Worm (Caenorhabditis elegans) whole organism, L4 larva: ENCODE measurements around the gene H20E11.1.

Experiments used
- F10B5.3 ChIP-seq: sonication (generic microtip); optimal IDR thresholded peaks from 2 replicates; lab custom pipeline; 2016; ENCODE audit warnings: mild to moderate bottlenecking, missing genetic modification characterization, missing compliant biosample characterization
- F37D6.2 ChIP-seq: sonication (generic microtip); optimal IDR thresholded peaks from 2 replicates; lab custom pipeline; 2016; ENCODE audit warnings: mild to moderate bottlenecking, missing genetic modification characterization, missing compliant biosample characterization
- F44E2.7 ChIP-seq: fragments of 200-800 bp; sonication (Bioruptor generic); IDR thresholded peaks from 2 replicates; pipeline ENCODE4 v2.1.2; 2022; ENCODE audit warnings: missing genetic modification characterization, missing compliant biosample characterization
- R02D3.7 ChIP-seq: fragments of 150-350 bp; sonication (generic microtip); optimal IDR thresholded peaks from 3 replicates; lab custom pipeline; 2014; ENCODE audit warnings: missing biosample characterization, missing genetic modification characterization
- Y48G9A.11 ChIP-seq: fragments of 200-800 bp; sonication (Bioruptor generic); IDR thresholded peaks from 2 replicates; pipeline ENCODE4 v1.3.6; 2022; ENCODE audit warnings: missing genetic modification reagents, missing genetic modification characterization, missing compliant biosample characterization
- aha-1 ChIP-seq: fragments of 150-350 bp; peaks from one replicate; lab custom pipeline; 2014; ENCODE audit warnings: missing biosample characterization, missing genetic modification characterization
- arid-1 ChIP-seq: fragments of 200-800 bp; sonication (Bioruptor generic); conservative IDR thresholded peaks from 2 replicates; pipeline ENCODE4 v1.3.6; 2022; ENCODE audit warnings: missing genetic modification reagents, missing genetic modification characterization, missing compliant biosample characterization
- ceh-44 ChIP-seq: fragments of 200-800 bp; sonication (Bioruptor generic); IDR thresholded peaks from 2 replicates; pipeline ENCODE4 v1.3.6; 2022; ENCODE audit warnings: missing genetic modification reagents, missing genetic modification characterization, missing compliant biosample characterization
- ceh-62 ChIP-seq: sonication (generic microtip); optimal IDR thresholded peaks from 2 replicates; lab custom pipeline; 2017; ENCODE audit warnings: missing biosample characterization, missing genetic modification characterization
- cey-2 ChIP-seq: sonication (generic microtip); optimal IDR thresholded peaks from 3 replicates; lab custom pipeline; 2017; ENCODE audit warnings: missing genetic modification characterization, mild to moderate bottlenecking, missing compliant biosample characterization, antibody characterized with exemption, borderline replicate concordance; ENCODE audit not compliant: insufficient read depth
- daf-12 ChIP-seq: fragments of 150-350 bp; optimal IDR thresholded peaks from 2 replicates; lab custom pipeline; 2014; ENCODE audit warnings: missing biosample characterization, missing genetic modification reagents, missing genetic modification characterization
- daf-19 ChIP-seq: fragments of 200-800 bp; sonication (Bioruptor generic); conservative IDR thresholded peaks from 2 replicates; pipeline ENCODE4 v1.3.6; 2022; ENCODE audit warnings: missing genetic modification characterization, missing compliant biosample characterization
- dmd-8 ChIP-seq: fragments of 200-800 bp; sonication (Bioruptor generic); IDR thresholded peaks from 2 replicates; pipeline ENCODE4 v1.3.6; 2022; ENCODE audit warnings: missing genetic modification characterization, missing compliant biosample characterization
- duxl-1 ChIP-seq: sonication (generic microtip); optimal IDR thresholded peaks from 2 replicates; lab custom pipeline; 2016; ENCODE audit warnings: mild to moderate bottlenecking, missing genetic modification characterization, moderate library complexity, missing compliant biosample characterization; ENCODE audit not compliant: poor library complexity
- dve-1 ChIP-seq: sonication (generic microtip); optimal IDR thresholded peaks from 2 replicates; lab custom pipeline; 2017; ENCODE audit warnings: antibody characterized with exemption, mild to moderate bottlenecking, missing genetic modification characterization, missing compliant biosample characterization; ENCODE audit not compliant: insufficient read depth
- egl-27 ChIP-seq: sonication (generic microtip); optimal IDR thresholded peaks from 3 replicates; lab custom pipeline; 2017; ENCODE audit warnings: missing biosample characterization, missing genetic modification reagents, missing genetic modification characterization
- fkh-10 ChIP-seq: fragments of 150-350 bp; optimal IDR thresholded peaks from 2 replicates; lab custom pipeline; 2014; ENCODE audit warnings: missing biosample characterization, missing genetic modification reagents, missing genetic modification characterization
- hlh-30 ChIP-seq: sonication (generic microtip); optimal IDR thresholded peaks from 2 replicates; lab custom pipeline; 2017; ENCODE audit warnings: antibody characterized with exemption, mild to moderate bottlenecking, missing genetic modification characterization, missing compliant biosample characterization; ENCODE audit not compliant: insufficient read depth
- hmg-1.1 ChIP-seq: fragments of 200-800 bp; sonication (Bioruptor generic); IDR thresholded peaks from 2 replicates; pipeline ENCODE4 v1.3.6; 2022; ENCODE audit warnings: missing genetic modification reagents, missing genetic modification characterization, missing compliant biosample characterization
- jun-1 ChIP-seq: fragments of 150-350 bp; optimal IDR thresholded peaks from 2 replicates; lab custom pipeline; 2014; ENCODE audit warnings: missing biosample characterization, missing genetic modification reagents, missing genetic modification characterization
- lin-1 ChIP-seq: fragments of 200-800 bp; sonication (Bioruptor generic); IDR thresholded peaks from 2 replicates; pipeline ENCODE4 v1.3.6; 2022; ENCODE audit warnings: missing genetic modification reagents, missing genetic modification characterization, missing compliant biosample characterization
- lin-39 ChIP-seq: fragments of 150-350 bp; optimal IDR thresholded peaks from 2 replicates; lab custom pipeline; 2014; ENCODE audit warnings: missing biosample characterization, missing genetic modification reagents, missing genetic modification characterization
- lir-3 ChIP-seq: sonication (generic microtip); optimal IDR thresholded peaks from 2 replicates; lab custom pipeline; 2016; ENCODE audit warnings: mild to moderate bottlenecking, missing genetic modification characterization, missing compliant biosample characterization
- madf-5 ChIP-seq, 2 experiments: fragments of 200-800 bp; sonication (Bioruptor generic); IDR thresholded peaks; 2 replicates each; pipeline ENCODE4 v1.3.6; 2022; ENCODE audit warnings: missing compliant biosample characterization in 2 of 2, missing genetic modification characterization in 2 of 2
- mdt-29 ChIP-seq: fragments of 200-800 bp; sonication (Bioruptor generic); IDR thresholded peaks from 2 replicates; pipeline ENCODE4 v1.3.6; 2022; ENCODE audit warnings: missing genetic modification reagents, missing genetic modification characterization, missing compliant biosample characterization
- mes-2 ChIP-seq: sonication (generic microtip); optimal IDR thresholded peaks from 2 replicates; lab custom pipeline; 2016; ENCODE audit warnings: missing genotype, mild to moderate bottlenecking, missing genetic modification characterization, missing compliant biosample characterization; ENCODE audit not compliant: poor library complexity, severe bottlenecking
- mxl-2 ChIP-seq: fragments of 200-800 bp; sonication (Bioruptor generic); conservative IDR thresholded peaks from 2 replicates; pipeline ENCODE4 v1.3.6; 2022; ENCODE audit warnings: missing genetic modification reagents, missing genetic modification characterization, missing compliant biosample characterization
- mxl-3 ChIP-seq: fragments of 200-800 bp; sonication (Bioruptor generic); optimal IDR thresholded peaks from 2 replicates; lab custom pipeline; 2018; ENCODE audit warnings: mild to moderate bottlenecking, missing genetic modification characterization, missing compliant biosample characterization
- nhr-237 ChIP-seq: sonication (generic microtip); optimal IDR thresholded peaks from 2 replicates; lab custom pipeline; 2017; ENCODE audit warnings: missing biosample characterization, missing genetic modification characterization
- nhr-28 ChIP-seq: fragments of 150-350 bp; optimal IDR thresholded peaks from 2 replicates; lab custom pipeline; 2014; ENCODE audit warnings: missing biosample characterization, missing genetic modification characterization
- nhr-42 ChIP-seq: fragments of 200-800 bp; sonication (Bioruptor generic); IDR thresholded peaks from 2 replicates; pipeline ENCODE4 v1.3.6; 2022; ENCODE audit warnings: missing genetic modification characterization, missing compliant biosample characterization
- nhr-6 ChIP-seq: fragments of 150-350 bp; optimal IDR thresholded peaks from 2 replicates; lab custom pipeline; 2014; ENCODE audit warnings: missing biosample characterization, missing genetic modification characterization
- pha-4 ChIP-seq, 2 experiments: fragments of 150-350 bp in 1 of 2; fragments of 200-800 bp in 1 of 2; sonication (Bioruptor generic) in 1 of 2; IDR thresholded peaks in 1 of 2; optimal IDR thresholded peaks in 1 of 2; 2 replicates each; pipeline versions ENCODE4 v1.3.6 to Lab custom; 2014 to 2022; ENCODE audit warnings: missing genetic modification characterization in 2 of 2, missing genetic modification reagents in 2 of 2, missing biosample characterization in 1 of 2, missing compliant biosample characterization in 1 of 2
- php-3 ChIP-seq: fragments of 200-800 bp; sonication (Bioruptor generic); IDR thresholded peaks from 2 replicates; pipeline ENCODE4 v1.3.6; 2022; ENCODE audit warnings: missing genetic modification reagents, missing genetic modification characterization, missing compliant biosample characterization
- saeg-2 ChIP-seq: fragments of 200-800 bp; sonication (Bioruptor generic); IDR thresholded peaks from 2 replicates; pipeline ENCODE4 v1.3.6; 2022; ENCODE audit warnings: missing genetic modification reagents, missing genetic modification characterization, missing compliant biosample characterization
- sdz-12 ChIP-seq: fragments of 200-800 bp; sonication (Bioruptor generic); optimal IDR thresholded peaks from 2 replicates; lab custom pipeline; 2018; ENCODE audit warnings: mild to moderate bottlenecking, missing genetic modification characterization, missing compliant biosample characterization
- snpc-1.2 ChIP-seq: fragments of 200-800 bp; sonication (Bioruptor generic); IDR thresholded peaks from 2 replicates; pipeline ENCODE4 v1.3.6; 2022; ENCODE audit warnings: missing genetic modification reagents, missing genetic modification characterization, missing compliant biosample characterization
- snpc-4 ChIP-seq: fragments of 150-350 bp; optimal IDR thresholded peaks from 2 replicates; lab custom pipeline; 2014; ENCODE audit warnings: missing biosample characterization, missing genetic modification characterization
- spr-1 ChIP-seq: sonication (generic microtip); optimal IDR thresholded peaks from 2 replicates; lab custom pipeline; 2016; ENCODE audit warnings: mild to moderate bottlenecking, missing genetic modification characterization, missing compliant biosample characterization
- tra-1 ChIP-seq: fragments of 200-800 bp; sonication (Bioruptor generic); IDR thresholded peaks from 2 replicates; pipeline ENCODE4 v1.3.6; 2022; ENCODE audit warnings: missing genetic modification reagents, missing genetic modification characterization, missing compliant biosample characterization
- unc-130 ChIP-seq: sonication (generic microtip); optimal IDR thresholded peaks from 2 replicates; lab custom pipeline; 2016; ENCODE audit warnings: missing genetic modification reagents, missing genetic modification characterization, missing compliant biosample characterization
- unc-39 ChIP-seq: sonication (generic microtip); optimal IDR thresholded peaks from 2 replicates; lab custom pipeline; 2017; ENCODE audit warnings: missing biosample characterization, missing genetic modification characterization
- unc-62 ChIP-seq, 3 experiments: fragments of 150-350 bp in 1 of 3; sonication (generic microtip); optimal IDR thresholded peaks in 2 of 3; peaks in 1 of 3; 1 replicate in 1 of 3; 2 replicates in 2 of 3; lab custom pipeline; 2014 to 2017; ENCODE audit warnings: missing biosample characterization in 3 of 3, missing genetic modification characterization in 3 of 3, missing genetic modification reagents in 3 of 3, missing genotype in 1 of 3
- zag-1 ChIP-seq: fragments of 150-350 bp; optimal IDR thresholded peaks from 2 replicates; lab custom pipeline; 2014; ENCODE audit warnings: missing biosample characterization, missing genetic modification characterization
- ztf-7 ChIP-seq: fragments of 150-350 bp; optimal IDR thresholded peaks from 2 replicates; lab custom pipeline; 2014; ENCODE audit warnings: missing biosample characterization, missing genetic modification characterization

The H20E11.1 gene

ce11 chrIV:6793310-6793966 lies 36.5 kb upstream of the H20E11.1 start (continued):
- no peak for TF ChIP-seq arid-1 (GFP tag; lab: Robert Waterston, UW)
- TF ChIP-seq madf-5 (GFP tag; IDR thresholded peaks at IDR 0.05; lab: Robert Waterston, UW) = no peak
- TF ChIP-seq F10B5.3 = no peak
- no peak for TF ChIP-seq mxl-2 (GFP tag; lab: Robert Waterston, UW)
- TF ChIP-seq saeg-2 (GFP tag; lab: Robert Waterston, UW) = no peak
- TF ChIP-seq cey-2 = no peak
- no peak for TF ChIP-seq daf-12 (tag; lab: Kevin White, UChicago)
- peak in 1 of 2 experiments; percentile 70 for TF ChIP-seq unc-62 (GFP tag; optimal IDR thresholded peaks at IDR 0.05 in 1 of 2; lab: Kevin White, UChicago)
- TF ChIP-seq unc-62 (tag; optimal IDR thresholded peaks at IDR 0.05; lab: Kevin White, UChicago) = no peak
- TF ChIP-seq jun-1 (tag; lab: Kevin White, UChicago) = no peak
- no peak for TF ChIP-seq nhr-6 (tag; lab: Kevin White, UChicago)
- no peak for TF ChIP-seq dmd-8 (GFP tag; lab: Robert Waterston, UW)
- no peak for TF ChIP-seq nhr-28 (tag; lab: Kevin White, UChicago)
- TF ChIP-seq nhr-237 (tag; lab: Kevin White, UChicago) = no peak
- no peak for TF ChIP-seq unc-130 (GFP tag; lab: Kevin White, UChicago)
- no peak for TF ChIP-seq ceh-62 (tag; lab: Kevin White, UChicago)
- TF ChIP-seq spr-1 (tag; lab: Kevin White, UChicago) = no peak
- no peak for TF ChIP-seq mxl-3 (GFP tag; lab: Kevin White, UChicago)
- TF ChIP-seq F44E2.7 (GFP tag; lab: Robert Waterston, UW) = no peak; the same call in 1 of the 2 replicates
- no peak for TF ChIP-seq Y48G9A.11 (GFP tag; lab: Robert Waterston, UW)
- no peak for TF ChIP-seq zag-1
- TF ChIP-seq, all 104 proteins: peak for 7

ce11 chrIV:6795529-6795928 lies 34.4 kb upstream of the H20E11.1 start, which contains the start of the genes C17H12.3 and C17H12.12:
Gene C17H12.3, minus strand, starts transcription at chrIV:6795629.
Gene C17H12.12, plus strand, starts transcription at chrIV:6795924.
- TF ChIP-seq lir-3 (tag; lab: Kevin White, UChicago) (no peak), nhr-42 (GFP tag; lab: Robert Waterston, UW) (no peak), mdt-29 (no peak)

ce11 chrIV:6802132-6802531 lies 27.8 kb upstream of the H20E11.1 start, which contains the start of the genes cest-4 and C17H12.11:
Gene cest-4, minus strand, starts transcription at chrIV:6802337.
Gene C17H12.11, plus strand, starts transcription at chrIV:6802387.
- no peak for TF ChIP-seq sdz-12 (GFP tag; lab: Kevin White, UChicago)
- TF ChIP-seq php-3 (GFP tag; lab: Robert Waterston, UW) = peak; percentile 91
- no peak for TF ChIP-seq snpc-4
- TF ChIP-seq lin-39 (tag; lab: Kevin White, UChicago) = no peak
- no peak for TF ChIP-seq ztf-7 (tag; lab: Kevin White, UChicago)
- TF ChIP-seq tra-1 (GFP tag; lab: Robert Waterston, UW) = no peak
- TF ChIP-seq unc-39 (tag; lab: Kevin White, UChicago) = no peak
- TF ChIP-seq hmg-1.1 = no peak
- no peak for TF ChIP-seq hlh-30 (tag; lab: Kevin White, UChicago)
- no peak for TF ChIP-seq pha-4 (GFP tag; IDR thresholded peaks at IDR 0.05; lab: Robert Waterston, UW)
- no peak for TF ChIP-seq pha-4 (tag; optimal IDR thresholded peaks at IDR 0.05; lab: Kevin White, UChicago)
- TF ChIP-seq nhr-237 (tag; lab: Kevin White, UChicago) = no peak
- TF ChIP-seq dve-1 = peak; percentile 79
- TF ChIP-seq egl-27 (tag; lab: Kevin White, UChicago) = no peak
- no peak for TF ChIP-seq mes-2 (tag; lab: Kevin White, UChicago)
- no peak for TF ChIP-seq ceh-44 (GFP tag; lab: Robert Waterston, UW)
- no peak for TF ChIP-seq mxl-2 (GFP tag; lab: Robert Waterston, UW)
- TF ChIP-seq daf-12 (tag; lab: Kevin White, UChicago) = no peak
- peak; percentile 56 for TF ChIP-seq aha-1 (tag; lab: Kevin White, UChicago)
- no peak for TF ChIP-seq lir-3 (tag; lab: Kevin White, UChicago)
- no peak for TF ChIP-seq saeg-2 (GFP tag; lab: Robert Waterston, UW)
- no peak for TF ChIP-seq daf-19 (GFP tag; lab: Robert Waterston, UW)
- TF ChIP-seq F37D6.2 = no peak
- TF ChIP-seq F44E2.7 (GFP tag; lab: Robert Waterston, UW) = no peak
- TF ChIP-seq lin-1 (GFP tag; lab: Robert Waterston, UW) = no peak
- TF ChIP-seq R02D3.7 (tag; lab: Kevin White, UChicago) = no peak
- no peak for TF ChIP-seq fkh-10 (GFP tag; lab: Kevin White, UChicago)
- no peak for TF ChIP-seq duxl-1
- TF ChIP-seq snpc-1.2 (GFP tag; lab: Robert Waterston, UW) = no peak
